Worm (Caenorhabditis elegans): ENCODE measurements around the gene Y60C6A.2.

Gene Y60C6A.2

ce11 chrV:4785333-4785852, at the start of gene Y60C6A.2, which contains the start of gene Y60C6A.3:
TSS of gene Y60C6A.2 (minus strand) at chrV:4785433.
TSS of gene Y60C6A.3 (plus strand) at chrV:4785802.
- TF ChIP-seq aha-1 (tag) (peak; percentile 44), nhr-77 (tag; optimal IDR thresholded peaks at IDR 0.05) (no peak), nhr-25 (tag; optimal IDR thresholded peaks at IDR 0.05; ENCODE audit: borderline replicate concordance, insufficient read depth) (no peak), nhr-76 (tag; optimal IDR thresholded peaks at IDR 0.05) (no peak), lin-15B (tag; optimal IDR thresholded peaks at IDR 0.05) (no peak), hmg-1.1 (GFP tag; IDR thresholded peaks at IDR 0.05) (no peak)

DNA sequence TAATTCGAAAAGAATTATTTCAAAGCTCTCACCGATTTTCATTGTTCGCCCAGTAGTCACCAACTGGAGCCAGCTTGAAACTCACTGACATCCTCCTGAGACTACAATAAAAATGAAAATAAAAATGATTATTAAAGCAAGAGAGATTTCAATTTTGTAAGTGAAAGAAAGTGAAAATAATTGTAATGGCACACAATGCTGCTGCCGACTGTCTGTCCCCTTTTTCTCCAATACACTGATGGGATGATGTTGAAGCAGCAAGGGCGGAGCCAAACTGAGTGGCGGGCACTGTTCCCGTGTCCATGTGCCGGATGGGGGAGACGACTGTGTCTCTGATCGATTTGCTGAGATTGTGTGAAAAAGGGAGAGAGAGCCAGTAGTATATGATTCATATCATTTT, 49.0 kb upstream of the Y60C6A.2 start, which contains the start of gene C37H5.14:
C37H5.14 (minus strand) TSS at position 101 of the 400 bp plus-strand sequence.
- no peak for TF ChIP-seq zip-11 (GFP tag; IDR thresholded peaks at IDR 0.05)
- no peak for TF ChIP-seq F26F4.8 (GFP tag; conservative IDR thresholded peaks at IDR 0.05)
- no peak for TF ChIP-seq D1046.2 (GFP tag; IDR thresholded peaks at IDR 0.05)
- no peak for TF ChIP-seq lin-39 (tag; optimal IDR thresholded peaks at IDR 0.05)
- TF ChIP-seq T20F7.1 (GFP tag; optimal IDR thresholded peaks at IDR 0.05), result no peak
- TF ChIP-seq ceh-32 (tag; optimal IDR thresholded peaks at IDR 0.05; ENCODE audit: poor library complexity), result no peak
- no peak for TF ChIP-seq nhr-25 (tag; optimal IDR thresholded peaks at IDR 0.05; ENCODE audit: borderline replicate concordance, insufficient read depth)
- no peak for TF ChIP-seq mep-1 (tag; optimal IDR thresholded peaks at IDR 0.05)
- no peak for TF ChIP-seq hif-1 (tag; optimal IDR thresholded peaks at IDR 0.05)
- no peak for TF ChIP-seq snpc-1.2 (GFP tag; IDR thresholded peaks at IDR 0.05)
- TF ChIP-seq spr-1 (tag; optimal IDR thresholded peaks at IDR 0.05), result no peak
- TF ChIP-seq lin-13 (GFP tag; optimal IDR thresholded peaks at IDR 0.05), result no peak
- TF ChIP-seq tag-97 (GFP tag; IDR thresholded peaks at IDR 0.05), result no peak
- no peak for TF ChIP-seq nhr-41 (GFP tag; IDR thresholded peaks at IDR 0.05)
- no peak for TF ChIP-seq zip-2 (tag; optimal IDR thresholded peaks at IDR 0.05)
- TF ChIP-seq lir-3 (tag; optimal IDR thresholded peaks at IDR 0.05), result no peak
- no peak for TF ChIP-seq aly-2 (tag; optimal IDR thresholded peaks at IDR 0.05)
- TF ChIP-seq zag-1 (tag; optimal IDR thresholded peaks at IDR 0.05), result no peak
- no peak for TF ChIP-seq lin-15B (tag; optimal IDR thresholded peaks at IDR 0.05)
- TF ChIP-seq egl-27 (tag; optimal IDR thresholded peaks at IDR 0.05), result no peak

DNA sequence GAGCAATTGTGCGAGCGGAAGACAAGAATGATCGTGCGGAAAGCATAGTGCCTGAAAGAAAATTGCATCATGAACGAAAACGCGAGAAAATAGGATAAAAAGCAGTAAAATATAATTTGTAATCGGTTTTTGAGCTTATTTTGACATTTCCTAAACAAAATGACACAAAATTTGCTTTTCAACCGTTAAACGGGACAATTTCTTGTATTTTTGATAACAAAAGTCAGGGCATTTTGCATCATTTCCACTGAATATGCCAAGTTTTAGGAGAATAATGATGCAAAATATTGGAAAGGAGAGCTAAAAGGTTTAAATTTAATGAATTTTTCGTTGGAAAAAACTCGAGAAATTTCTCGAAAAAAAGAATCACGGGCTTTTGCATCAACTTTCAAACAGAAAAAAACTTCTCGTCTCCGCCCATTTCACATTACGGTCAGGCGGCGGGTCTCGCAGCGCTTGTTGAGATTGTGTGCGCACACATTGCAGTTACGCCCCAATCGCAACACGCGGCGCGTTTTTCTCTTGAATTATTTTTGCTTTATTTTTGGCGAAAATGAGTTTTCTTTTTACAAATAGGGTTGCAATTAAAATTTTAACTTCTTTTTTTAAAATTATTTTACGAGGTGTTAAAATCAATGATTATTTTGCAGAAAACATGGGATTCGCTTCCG, 41.6 kb upstream of the Y60C6A.2 start, which contains the start of the genes hsp-6 and C37H5.5:
hsp-6 (minus strand) TSS at position 51 of the 671 bp plus-strand sequence.
C37H5.5 (plus strand) TSS at position 651 of the 671 bp plus-strand sequence.
- TF ChIP-seq ZK546.5 (tag; optimal IDR thresholded peaks at IDR 0.05) (no peak), skn-1 (tag; optimal IDR thresholded peaks at IDR 0.05) (no peak), dpl-1 (GFP tag; optimal IDR thresholded peaks at IDR 0.05) (peak; percentile 69), mep-1 (tag; optimal IDR thresholded peaks at IDR 0.05) (peak; percentile 92), snpc-4 (tag; optimal IDR thresholded peaks at IDR 0.05) (no peak), mxl-3 (GFP tag; optimal IDR thresholded peaks at IDR 0.05) (peak; percentile 24), php-3 (GFP tag; IDR thresholded peaks at IDR 0.05) (0 out of 2 replicates have a peak, but pooled peaks have one; percentile 29), daf-8 (GFP tag; IDR thresholded peaks at IDR 0.05) (no peak), zag-1 (tag; optimal IDR thresholded peaks at IDR 0.05) (no peak), sdz-12 (GFP tag; optimal IDR thresholded peaks at IDR 0.05) (no peak), nhr-11 (tag; optimal IDR thresholded peaks at IDR 0.05) (peak; percentile 18), hmg-1.1 (GFP tag; IDR thresholded peaks at IDR 0.05) (peak; percentile 76), nhr-111 (GFP tag; optimal IDR thresholded peaks at IDR 0.05) (no peak), D1046.2 (GFP tag; IDR thresholded peaks at IDR 0.05) (no peak), madf-5 (GFP tag; IDR thresholded peaks at IDR 0.05) (no peak), pha-4 (GFP tag; IDR thresholded peaks at IDR 0.05) (peak; percentile 70), pha-4 (tag; optimal IDR thresholded peaks at IDR 0.05) (no peak), lin-13 (GFP tag; optimal IDR thresholded peaks at IDR 0.05) (peak; percentile 86), pqm-1 (tag; optimal IDR thresholded peaks at IDR 0.05) (no peak), gei-8 (GFP tag; optimal IDR thresholded peaks at IDR 0.05) (no peak), mxl-2 (GFP tag; conservative IDR thresholded peaks at IDR 0.05) (no peak), hif-1 (tag; optimal IDR thresholded peaks at IDR 0.05) (peak in 1 of 2 experiments; percentile 76), mdl-1 (tag; optimal IDR thresholded peaks at IDR 0.05) (peak in 1 of 2 experiments; percentile 78), attf-4 (tag; optimal IDR thresholded peaks at IDR 0.05) (no peak), nhr-76 (tag; optimal IDR thresholded peaks at IDR 0.05) (no peak), dmd-8 (GFP tag; IDR thresholded peaks at IDR 0.05) (no peak), lir-3 (tag; optimal IDR thresholded peaks at IDR 0.05) (no peak), tag-97 (GFP tag; IDR thresholded peaks at IDR 0.05) (no peak), cey-2 (tag; optimal IDR thresholded peaks at IDR 0.05; ENCODE audit: borderline replicate concordance, insufficient read depth) (no peak), zip-2 (tag; optimal IDR thresholded peaks at IDR 0.05) (no peak), nhr-10 (tag; optimal IDR thresholded peaks at IDR 0.05) (no peak), rbr-2 (tag; optimal IDR thresholded peaks at IDR 0.05) (peak; percentile 75)
